Worm (Caenorhabditis elegans): ENCODE measurements around the gene dnj-8.

ce11 chrII:6561300-6561699 lies 36.6 kb downstream of the dnj-8 start, which contains the start of gene F18C5.10:
- TF ChIP-seq dox-1 (GFP tag; IDR thresholded peaks at IDR 0.05) = no peak
- no peak for TF ChIP-seq B0336.3 (GFP tag; IDR thresholded peaks at IDR 0.05)
- TF ChIP-seq ekl-4 (GFP tag; IDR thresholded peaks at IDR 0.05) = no peak
- TF ChIP-seq B0261.1 (tag; optimal IDR thresholded peaks at IDR 0.05) = no peak
- no peak for TF ChIP-seq mel-28 (tag; optimal IDR thresholded peaks at IDR 0.05; ENCODE audit: borderline replicate concordance)
- no peak for TF ChIP-seq F39B2.1 (GFP tag; IDR thresholded peaks at IDR 0.05)
- TF ChIP-seq B0019.2 (GFP tag; conservative IDR thresholded peaks at IDR 0.05) = no peak
- no peak for TF ChIP-seq unc-62 (GFP tag; optimal IDR thresholded peaks at IDR 0.05)
- no peak for TF ChIP-seq mxl-1 (tag; optimal IDR thresholded peaks at IDR 0.05)
- no peak for TF ChIP-seq T26A5.8 (tag; optimal IDR thresholded peaks at IDR 0.05)

Data from whole organism, young adult.